Worm (Caenorhabditis elegans) whole organism, L2 larva: Measurements from ENCODE around the gene puf-8.

Experiments used
- ama-1 ChIP-seq: fragments of 150-350 bp; optimal IDR thresholded peaks from 2 replicates; lab custom pipeline; 2018; ENCODE audit warnings: inconsistent platforms
- crh-2 ChIP-seq: sonication (generic microtip); optimal IDR thresholded peaks from 2 replicates; lab custom pipeline; 2017; ENCODE audit warnings: missing biosample characterization, missing genetic modification characterization
- mdl-1 ChIP-seq, 2 experiments: fragments of 150-350 bp in 1 of 2; sonication (generic microtip) in 1 of 2; optimal IDR thresholded peaks; 2 replicates each; lab custom pipeline; 2017; ENCODE audit warnings: missing biosample characterization in 2 of 2, missing genetic modification characterization in 2 of 2
- nhr-237 ChIP-seq: fragments of 150-350 bp; optimal IDR thresholded peaks from 2 replicates; lab custom pipeline; 2014; ENCODE audit warnings: missing biosample characterization, missing genetic modification characterization
- snpc-4 ChIP-seq: fragments of 150-350 bp; optimal IDR thresholded peaks from 2 replicates; lab custom pipeline; 2014; ENCODE audit warnings: missing biosample characterization, missing genetic modification characterization
- unc-39 ChIP-seq: fragments of 150-350 bp; optimal IDR thresholded peaks from 2 replicates; lab custom pipeline; 2014; ENCODE audit warnings: missing biosample characterization, missing genetic modification characterization

DNA sequence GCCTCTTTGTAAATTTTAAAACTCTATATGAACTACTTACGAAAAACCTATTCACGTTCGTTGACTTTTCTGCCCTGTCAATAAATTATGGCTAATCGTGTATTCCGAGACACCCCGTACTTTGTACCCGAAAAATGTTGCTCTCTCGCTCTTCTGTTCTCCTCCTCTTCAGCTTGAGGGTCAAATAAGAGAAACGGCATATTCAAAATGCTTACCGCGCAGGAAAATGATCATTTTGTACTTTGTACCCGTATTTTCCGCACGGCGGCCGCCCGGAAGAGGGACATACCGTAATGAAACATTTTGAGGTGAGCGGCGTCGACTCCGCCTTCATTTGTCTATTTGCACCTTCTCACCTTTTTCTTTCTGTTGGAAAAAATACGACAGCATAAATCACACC, 45.6 kb upstream of the puf-8 start:
- TF ChIP-seq mdl-1 (tag; optimal IDR thresholded peaks at IDR 0.05; lab: Kevin White, UChicago): no peak
- no peak for TF ChIP-seq nhr-237
- no peak for TF ChIP-seq unc-39
- no peak for TF ChIP-seq snpc-4 (tag; lab: Kevin White, UChicago)
- TF ChIP-seq ama-1 (lab: Kevin White, UChicago): no peak
- no peak for TF ChIP-seq crh-2
